Fruit fly (Drosophila melanogaster): Measurements from ENCODE around the gene GstO1.

DNA sequence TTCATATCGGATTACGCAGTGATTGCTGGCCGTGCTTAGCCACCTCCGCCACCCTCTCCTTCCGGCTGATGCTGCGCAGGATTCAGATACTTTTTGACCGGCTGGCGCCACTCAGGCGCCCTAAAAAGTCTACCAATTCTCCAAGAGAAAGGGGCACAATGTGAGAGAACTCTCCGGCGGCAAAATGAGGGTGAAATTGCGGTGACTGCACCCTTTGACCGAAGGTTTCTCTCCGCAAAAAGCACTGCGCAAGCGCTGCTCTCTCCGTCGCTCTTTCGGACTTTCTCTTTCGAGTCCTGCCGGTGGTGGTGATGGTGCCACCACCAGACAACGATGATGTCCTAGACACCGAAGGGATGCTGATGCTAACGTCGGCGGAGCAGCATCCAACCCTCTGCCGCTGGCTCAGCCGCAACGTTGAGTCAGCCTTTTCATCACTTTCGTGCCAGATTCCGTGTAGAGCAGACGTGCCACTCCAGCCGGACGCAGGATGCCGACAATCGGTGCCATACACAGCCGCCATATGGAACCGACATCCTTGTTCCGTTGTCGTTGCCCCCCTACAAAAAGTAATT lies 35.2 kb upstream of the GstO1 start:
- TF ChIP-seq gl (tag; optimal IDR thresholded peaks at IDR 0.05), result no peak
- no peak for TF ChIP-seq EcR (GFP tag; optimal IDR thresholded peaks at IDR 0.05)
- TF ChIP-seq Ets98B (GFP tag; IDR thresholded peaks at IDR 0.05), result no peak
- no peak for TF ChIP-seq D1 (tag; optimal IDR thresholded peaks at IDR 0.05)
- no peak for TF ChIP-seq CG13204 (GFP tag; optimal IDR thresholded peaks at IDR 0.05)
- TF ChIP-seq CG34367 (tag; optimal IDR thresholded peaks at IDR 0.05), result no peak
- no peak for TF ChIP-seq CG14655 (GFP tag; optimal IDR thresholded peaks at IDR 0.05)
- TF ChIP-seq CG9948 (tag; optimal IDR thresholded peaks at IDR 0.05), result no peak
- TF ChIP-seq CG15710 (tag; optimal IDR thresholded peaks at IDR 0.05), result no peak
- TF ChIP-seq CG10348 (GFP tag; IDR thresholded peaks at IDR 0.05), result no peak
- no peak for TF ChIP-seq fd96Ca (GFP tag; IDR thresholded peaks at IDR 0.05)
- no peak for TF ChIP-seq CG12605 (GFP tag; IDR thresholded peaks at IDR 0.05)
- TF ChIP-seq CG8159 (tag; optimal IDR thresholded peaks at IDR 0.05), result no peak
- no peak for TF ChIP-seq CG8301 (tag; optimal IDR thresholded peaks at IDR 0.05)
